Fruit fly (Drosophila melanogaster): ENCODE results near the gene Ndc1.

Gene Ndc1

DNA sequence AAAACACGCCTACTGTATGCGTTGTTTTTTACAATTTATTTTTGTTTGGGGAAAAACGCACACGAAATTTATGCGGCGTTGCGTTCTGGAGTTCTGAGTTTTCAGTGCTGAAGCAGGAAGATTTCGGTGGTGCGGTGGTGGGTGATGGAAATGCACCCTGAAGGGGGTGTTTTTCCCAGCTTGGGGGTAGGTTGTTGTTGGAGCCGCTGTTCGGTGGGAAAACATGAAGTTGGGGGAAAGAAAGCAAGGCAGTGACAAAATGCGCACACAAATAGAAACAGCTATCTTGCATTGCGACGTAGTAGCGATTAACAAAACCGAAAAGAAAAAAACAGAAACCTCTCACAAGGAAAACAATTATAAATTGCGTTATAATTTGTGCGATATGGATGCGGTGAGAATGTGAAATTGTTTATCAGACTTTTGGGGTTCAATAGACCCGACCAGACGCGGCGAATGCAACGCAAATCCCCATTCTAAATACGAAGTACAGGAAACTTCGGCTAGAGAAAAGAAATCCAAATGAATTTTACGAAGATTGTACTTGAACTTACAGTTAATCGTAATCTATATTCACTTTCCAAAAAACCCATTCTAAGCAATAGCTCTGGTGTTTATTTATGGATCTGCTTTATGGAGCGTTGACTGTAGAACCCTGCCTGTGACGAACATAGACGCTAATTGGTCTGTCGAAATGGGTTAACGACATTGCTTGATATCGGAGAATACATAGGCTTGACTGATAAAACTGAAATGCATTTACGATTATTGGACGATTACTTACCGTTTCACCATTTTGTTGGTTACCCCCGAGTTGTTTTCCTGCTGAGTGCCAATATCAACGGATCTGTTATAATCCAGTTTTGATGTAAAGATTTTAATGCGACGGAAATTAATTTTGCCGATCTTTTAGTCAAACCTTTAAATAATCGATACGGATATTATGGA, 35.7 kb upstream of the Ndc1 start (continued):
- TF ChIP-seq CG13775 (GFP tag; optimal IDR thresholded peaks at IDR 0.05) (no peak), CG4730 (GFP tag; IDR thresholded peaks at IDR 0.05) (0 out of 2 replicates have a peak, but pooled peaks have one; percentile 30), CG31224 (GFP tag; IDR thresholded peaks at IDR 0.05) (no peak), CG6254 (GFP tag; optimal IDR thresholded peaks at IDR 0.05) (no peak), crol (GFP tag; IDR thresholded peaks at IDR 0.05) (peak; percentile 59), wor (GFP tag; IDR thresholded peaks at IDR 0.05) (no peak), CG12236 (GFP tag; optimal IDR thresholded peaks at IDR 0.05) (no peak), seq (GFP tag; IDR thresholded peaks at IDR 0.05) (0 out of 2 replicates have a peak, but pooled peaks have one; percentile 32), Gsc (GFP tag; IDR thresholded peaks at IDR 0.05) (no peak), Mrtf (GFP tag; IDR thresholded peaks at IDR 0.05) (no peak), ara (GFP tag; IDR thresholded peaks at IDR 0.05) (no peak), gem (tag; optimal IDR thresholded peaks at IDR 0.05) (peak; percentile 57), croc (GFP tag; conservative IDR thresholded peaks at IDR 0.05) (no peak), dpn (GFP tag; optimal IDR thresholded peaks at IDR 0.05) (peak in 1 of 2 experiments; percentile 6), dimm (GFP tag; IDR thresholded peaks at IDR 0.05) (no peak), CG33213 (GFP tag; optimal IDR thresholded peaks at IDR 0.05) (no peak), trh (GFP tag; optimal IDR thresholded peaks at IDR 0.05) (no peak), wek (GFP tag; optimal IDR thresholded peaks at IDR 0.05) (peak; percentile 41), zf30C (GFP tag; optimal IDR thresholded peaks at IDR 0.05) (peak; percentile 43), Taf1 (GFP tag; IDR thresholded peaks at IDR 0.05) (no peak), grau (tag; optimal IDR thresholded peaks at IDR 0.05) (peak; percentile 90), CG9932 (GFP tag; IDR thresholded peaks at IDR 0.05) (peak; percentile 28; the same call in 1 of the 2 replicates), her (GFP tag; optimal IDR thresholded peaks at IDR 0.05) (no peak), CG34422 (GFP tag; IDR thresholded peaks at IDR 0.05) (0 out of 3 replicates have a peak, but pooled peaks have one; percentile 24), bsh (GFP tag; optimal IDR thresholded peaks at IDR 0.05) (peak in 1 of 2 experiments; percentile 59), CG4404 (GFP tag; IDR thresholded peaks at IDR 0.05) (no peak), odd (GFP tag; optimal IDR thresholded peaks at IDR 0.05) (no peak), CG7271 (tag; optimal IDR thresholded peaks at IDR 0.05) (no peak), CG8478 (optimal IDR thresholded peaks at IDR 0.05) (no peak), H15 (GFP tag; IDR thresholded peaks at IDR 0.05) (no peak), prd (optimal IDR thresholded peaks at IDR 0.05) (no peak), prd (GFP tag; IDR thresholded peaks at IDR 0.05) (0 out of 3 replicates have a peak, but pooled peaks have one; percentile 23), fd96Cb (tag; optimal IDR thresholded peaks at IDR 0.05) (peak; percentile 21), Jarid2 (GFP tag; optimal IDR thresholded peaks at IDR 0.05) (no peak), Deaf1 (tag; optimal IDR thresholded peaks at IDR 0.05) (peak; percentile 9), zen (tag; optimal IDR thresholded peaks at IDR 0.05) (no peak), pan (optimal IDR thresholded peaks at IDR 0.05) (no peak), pan (GFP tag; optimal IDR thresholded peaks at IDR 0.05 in 1 of 2, IDR thresholded peaks at IDR 0.05 in 1 of 2) (peak in 1 of 2 experiments; percentile 5), sens-2 (GFP tag; IDR thresholded peaks at IDR 0.05) (no peak), hkb (optimal IDR thresholded peaks at IDR 0.05) (no peak), hkb (GFP tag; IDR thresholded peaks at IDR 0.05) (0 out of 2 replicates have a peak, but pooled peaks have one; percentile 28), gfzf (GFP tag; optimal IDR thresholded peaks at IDR 0.05) (no peak), ken (GFP tag; IDR thresholded peaks at IDR 0.05) (0 out of 3 replicates have a peak, but pooled peaks have one; percentile 26), rib (GFP tag; IDR thresholded peaks at IDR 0.05) (no peak), gt (GFP tag; IDR thresholded peaks at IDR 0.05) (no peak), Awh (GFP tag; IDR thresholded peaks at IDR 0.05) (no peak; the same call in 1 of the 2 replicates), CG3407 (GFP tag; optimal IDR thresholded peaks at IDR 0.05) (no peak), abd-A (tag; optimal IDR thresholded peaks at IDR 0.05) (no peak), Doc2 (GFP tag; IDR thresholded peaks at IDR 0.05) (no peak), crc (GFP tag; optimal IDR thresholded peaks at IDR 0.05) (no peak)
